Worm (Caenorhabditis elegans) whole organism, L2 larva: ENCODE data around the gene dep-1.

Experiments
- egl-27 ChIP-seq: sonication (generic microtip); optimal IDR thresholded peaks from 3 replicates; lab custom pipeline; 2017; ENCODE audit warnings: missing biosample characterization, missing genetic modification reagents, missing genetic modification characterization
- fos-1 ChIP-seq: fragments of 150-350 bp; optimal IDR thresholded peaks from 2 replicates; lab custom pipeline; 2014; ENCODE audit warnings: missing biosample characterization, missing genetic modification characterization
- lin-13 ChIP-seq: fragments of 150-350 bp; optimal IDR thresholded peaks from 2 replicates; lab custom pipeline; 2014; ENCODE audit warnings: missing biosample characterization, missing genetic modification reagents, missing genetic modification characterization
- lin-39 ChIP-seq: fragments of 150-350 bp; optimal IDR thresholded peaks from 2 replicates; lab custom pipeline; 2014; ENCODE audit warnings: missing biosample characterization, missing genetic modification reagents, missing genetic modification characterization
- nhr-237 ChIP-seq: fragments of 150-350 bp; optimal IDR thresholded peaks from 2 replicates; lab custom pipeline; 2014; ENCODE audit warnings: missing biosample characterization, missing genetic modification characterization
- nhr-25 ChIP-seq: fragments of 150-350 bp; sonication (generic microtip); optimal IDR thresholded peaks from 3 replicates; lab custom pipeline; 2014; ENCODE audit warnings: missing biosample characterization, missing genetic modification characterization
- nhr-77 ChIP-seq: fragments of 150-350 bp; optimal IDR thresholded peaks from 2 replicates; lab custom pipeline; 2014; ENCODE audit warnings: missing biosample characterization, missing genetic modification characterization
- peb-1 ChIP-seq: fragments of 150-350 bp; optimal IDR thresholded peaks from 2 replicates; lab custom pipeline; 2014; ENCODE audit warnings: missing biosample characterization, missing genetic modification characterization
- unc-39 ChIP-seq: fragments of 150-350 bp; optimal IDR thresholded peaks from 2 replicates; lab custom pipeline; 2014; ENCODE audit warnings: missing biosample characterization, missing genetic modification characterization
- zag-1 ChIP-seq: fragments of 150-350 bp; optimal IDR thresholded peaks from 2 replicates; lab custom pipeline; 2014; ENCODE audit warnings: missing biosample characterization, missing genetic modification characterization

DNA sequence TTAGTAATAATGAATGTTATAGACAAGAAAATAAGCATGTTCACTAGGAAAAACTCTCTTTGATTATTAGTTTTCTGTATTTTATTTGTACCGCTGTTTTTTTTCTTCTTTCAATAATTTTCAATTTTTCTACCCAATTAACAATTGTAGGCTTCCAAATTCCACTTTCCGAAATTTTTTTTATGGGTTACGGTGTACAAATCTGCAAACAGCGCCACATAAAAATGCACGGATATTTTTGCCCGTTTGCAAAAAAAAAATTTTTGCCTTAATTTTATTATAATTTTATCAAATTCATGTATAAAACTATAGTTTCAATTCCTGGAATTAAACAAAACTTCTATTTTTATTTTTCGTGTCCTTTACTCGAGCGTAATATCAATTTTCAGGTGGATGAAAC lies 26.8 kb downstream of the dep-1 start, which contains the start of gene ooc-5:
- TF ChIP-seq unc-39 (tag; lab: Kevin White, UChicago), result no peak
- TF ChIP-seq zag-1 (tag; lab: Kevin White, UChicago), result no peak
- no peak for TF ChIP-seq peb-1
- TF ChIP-seq nhr-25 (tag; lab: Kevin White, UChicago), result no peak
- no peak for TF ChIP-seq lin-13 (GFP tag; lab: Kevin White, UChicago)
- TF ChIP-seq egl-27, result no peak
- TF ChIP-seq lin-39 (tag; lab: Kevin White, UChicago), result no peak
- TF ChIP-seq nhr-77 (tag; lab: Kevin White, UChicago), result no peak
- TF ChIP-seq fos-1 (tag; lab: Kevin White, UChicago), result no peak
- no peak for TF ChIP-seq nhr-237 (tag; lab: Kevin White, UChicago)
